Fruit fly (Drosophila melanogaster): ENCODE data around the gene Tbc1d15-17.

Gene Tbc1d15-17

DNA sequence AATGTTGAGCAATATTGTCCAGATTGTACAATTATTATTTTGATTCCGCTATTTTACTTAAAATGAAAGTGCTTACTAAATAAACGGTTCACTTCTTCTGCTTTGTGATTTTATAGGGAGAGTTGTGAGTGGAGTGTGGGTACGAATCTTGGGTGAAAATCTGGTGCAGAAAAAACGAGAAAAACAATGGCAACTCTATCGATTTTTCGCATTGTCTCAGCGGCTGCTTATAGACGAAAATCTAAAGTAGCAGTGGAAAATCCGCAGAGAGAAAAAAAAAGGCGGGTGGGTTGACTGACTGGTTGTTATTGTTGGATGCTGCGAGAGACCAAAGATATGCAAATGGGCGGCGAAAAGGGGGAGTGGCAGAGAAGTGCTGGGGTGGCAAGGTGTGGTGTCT lies 36.1 kb downstream of the Tbc1d15-17 start:
- TF ChIP-seq CG12605 (GFP tag; IDR thresholded peaks at IDR 0.05), result no peak
- no peak for TF ChIP-seq CG34367 (tag; optimal IDR thresholded peaks at IDR 0.05)
- no peak for TF ChIP-seq Snoo (tag; optimal IDR thresholded peaks at IDR 0.05)
- no peak for TF ChIP-seq CG10348 (GFP tag; IDR thresholded peaks at IDR 0.05)
- TF ChIP-seq D1 (tag; optimal IDR thresholded peaks at IDR 0.05), result no peak
- no peak for TF ChIP-seq EcR (GFP tag; optimal IDR thresholded peaks at IDR 0.05)
- TF ChIP-seq Pif1B (GFP tag; optimal IDR thresholded peaks at IDR 0.05), result no peak
- TF ChIP-seq Pif1A (GFP tag; optimal IDR thresholded peaks at IDR 0.05), result no peak
- no peak for TF ChIP-seq Ets98B (GFP tag; IDR thresholded peaks at IDR 0.05)

DNA sequence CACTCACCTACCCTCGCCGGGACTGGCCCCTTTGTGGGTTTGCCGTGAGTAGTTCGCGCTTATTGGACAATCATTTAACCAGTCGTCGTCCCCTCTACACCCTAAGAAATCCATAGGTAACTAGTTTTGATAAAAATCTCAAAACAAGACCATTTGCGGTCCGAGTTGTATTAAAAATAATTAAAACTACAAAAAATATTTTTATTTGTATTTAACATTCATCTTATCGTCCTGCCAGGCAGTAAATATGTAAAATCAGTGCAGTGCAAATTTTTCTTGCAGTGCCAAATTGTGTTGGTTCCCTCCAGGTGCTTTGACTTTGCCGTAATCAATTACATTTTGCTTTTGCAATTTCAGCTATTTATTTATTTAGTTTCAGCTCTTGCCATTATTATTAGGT lies 36.8 kb downstream of the Tbc1d15-17 start:
- no peak for TF ChIP-seq D1 (tag; optimal IDR thresholded peaks at IDR 0.05)
- TF ChIP-seq CG32121 (GFP tag; IDR thresholded peaks at IDR 0.05), result peak; percentile 83
- TF ChIP-seq fd96Ca (GFP tag; IDR thresholded peaks at IDR 0.05), result peak; percentile 85
- peak; percentile 80 for TF ChIP-seq CG4496 (GFP tag; IDR thresholded peaks at IDR 0.05)
- TF ChIP-seq EcR (GFP tag; optimal IDR thresholded peaks at IDR 0.05), result no peak
- TF ChIP-seq CG17806 (tag; optimal IDR thresholded peaks at IDR 0.05), result no peak
- 0 out of 2 replicates have a peak, but pooled peaks have one; percentile 22 for TF ChIP-seq CG12605 (GFP tag; IDR thresholded peaks at IDR 0.05)
- no peak for TF ChIP-seq CG15710 (tag; optimal IDR thresholded peaks at IDR 0.05)
- TF ChIP-seq CG34367 (tag; optimal IDR thresholded peaks at IDR 0.05), result no peak
- TF ChIP-seq gl (tag; optimal IDR thresholded peaks at IDR 0.05), result no peak
- TF ChIP-seq Ets98B (GFP tag; IDR thresholded peaks at IDR 0.05), result peak; percentile 88
- no peak for TF ChIP-seq CG14655 (GFP tag; optimal IDR thresholded peaks at IDR 0.05)
- TF ChIP-seq Snoo (tag; optimal IDR thresholded peaks at IDR 0.05), result no peak
- TF ChIP-seq rn (GFP tag; IDR thresholded peaks at IDR 0.05), result peak; percentile 56; the same call in 1 of the 2 replicates
- no peak for TF ChIP-seq Pif1B (GFP tag; optimal IDR thresholded peaks at IDR 0.05)
- no peak for TF ChIP-seq CG13204 (GFP tag; optimal IDR thresholded peaks at IDR 0.05)
- TF ChIP-seq CG8159 (tag; optimal IDR thresholded peaks at IDR 0.05), result no peak
- TF ChIP-seq CG8301 (tag; optimal IDR thresholded peaks at IDR 0.05), result no peak

DNA sequence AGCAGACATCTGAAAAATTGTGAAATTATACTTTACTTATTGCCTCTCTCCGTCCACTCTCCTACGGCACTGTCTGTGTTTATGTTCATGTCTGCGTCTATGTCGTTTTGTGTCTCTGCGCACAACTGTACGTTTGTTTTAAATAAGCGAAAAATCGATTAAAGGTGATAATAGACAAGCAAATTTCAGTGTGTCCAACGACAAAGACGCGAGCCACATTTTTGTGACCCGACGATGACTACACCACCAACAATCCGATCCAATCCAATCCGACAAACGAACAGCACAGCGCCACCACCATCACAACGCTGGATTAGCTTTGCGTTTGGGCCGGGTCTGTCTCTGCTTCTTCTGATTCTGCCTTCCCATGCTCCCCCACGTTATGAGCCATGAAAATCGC lies 37.6 kb downstream of the Tbc1d15-17 start:
- TF ChIP-seq CG9948 (tag; optimal IDR thresholded peaks at IDR 0.05), result no peak
- TF ChIP-seq CG8159 (tag; optimal IDR thresholded peaks at IDR 0.05), result no peak
- no peak for TF ChIP-seq CG15710 (tag; optimal IDR thresholded peaks at IDR 0.05)
- no peak for TF ChIP-seq Pif1B (GFP tag; optimal IDR thresholded peaks at IDR 0.05)
- no peak for TF ChIP-seq Snoo (tag; optimal IDR thresholded peaks at IDR 0.05)
- no peak for TF ChIP-seq CG10348 (GFP tag; IDR thresholded peaks at IDR 0.05)
- no peak for TF ChIP-seq CG32121 (GFP tag; IDR thresholded peaks at IDR 0.05)
- no peak for TF ChIP-seq fd96Ca (GFP tag; IDR thresholded peaks at IDR 0.05)
- no peak for TF ChIP-seq Pif1A (GFP tag; optimal IDR thresholded peaks at IDR 0.05)
- TF ChIP-seq gl (tag; optimal IDR thresholded peaks at IDR 0.05), result no peak
- no peak for TF ChIP-seq rn (GFP tag; IDR thresholded peaks at IDR 0.05)
- no peak for TF ChIP-seq CG12605 (GFP tag; IDR thresholded peaks at IDR 0.05)
- TF ChIP-seq CG14655 (GFP tag; optimal IDR thresholded peaks at IDR 0.05), result no peak
- no peak for TF ChIP-seq Ets98B (GFP tag; IDR thresholded peaks at IDR 0.05)
- no peak for TF ChIP-seq CG17806 (tag; optimal IDR thresholded peaks at IDR 0.05)

DNA sequence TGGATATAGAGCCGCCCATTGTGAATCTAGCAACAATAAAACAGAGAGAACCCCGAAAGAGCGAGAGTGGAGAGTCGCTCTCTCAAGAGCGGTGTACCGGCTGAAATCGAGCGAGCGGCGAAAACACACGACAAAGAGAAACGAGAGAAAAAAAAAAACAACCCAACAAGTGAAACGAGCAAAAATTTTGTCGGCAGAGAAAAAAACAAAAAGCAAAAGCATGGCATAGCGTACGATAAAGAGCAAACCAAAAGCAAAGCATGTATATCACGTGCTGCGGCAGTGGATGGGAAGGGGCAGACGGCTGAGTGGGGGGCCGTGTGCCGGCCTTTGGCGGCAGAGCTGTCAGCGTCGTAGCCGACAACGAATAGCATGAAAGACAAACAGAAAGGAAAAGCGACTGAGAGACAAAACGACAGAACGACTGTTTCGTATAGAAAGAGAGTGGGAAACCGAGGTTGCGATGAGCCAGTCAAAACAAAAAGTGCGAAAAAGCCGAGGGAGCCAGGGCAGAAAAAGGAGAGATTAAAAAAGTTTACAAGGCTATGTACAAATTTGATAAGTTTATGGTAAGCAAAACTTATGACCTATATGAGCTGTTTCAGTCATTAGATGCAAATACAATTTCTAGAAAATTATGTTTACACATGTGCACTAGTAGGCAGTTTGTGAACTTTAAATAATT lies 39.8 kb downstream of the Tbc1d15-17 start:
- TF ChIP-seq Pif1A (GFP tag; optimal IDR thresholded peaks at IDR 0.05) (peak; percentile 80), CG8301 (tag; optimal IDR thresholded peaks at IDR 0.05) (peak; percentile 25), CG14655 (GFP tag; optimal IDR thresholded peaks at IDR 0.05) (peak; percentile 50), CG34367 (tag; optimal IDR thresholded peaks at IDR 0.05) (peak; percentile 58), CG12605 (GFP tag; IDR thresholded peaks at IDR 0.05) (peak; percentile 95), Ets98B (GFP tag; IDR thresholded peaks at IDR 0.05) (peak; percentile 88), CG17806 (tag; optimal IDR thresholded peaks at IDR 0.05) (peak; percentile 41), D1 (tag; optimal IDR thresholded peaks at IDR 0.05) (no peak), gl (tag; optimal IDR thresholded peaks at IDR 0.05) (peak; percentile 86), rn (GFP tag; IDR thresholded peaks at IDR 0.05) (peak; percentile 20; the same call in 1 of the 2 replicates), CG15710 (tag; optimal IDR thresholded peaks at IDR 0.05) (peak; percentile 61), CG9948 (tag; optimal IDR thresholded peaks at IDR 0.05) (no peak), Pif1B (GFP tag; optimal IDR thresholded peaks at IDR 0.05) (peak; percentile 76), Snoo (tag; optimal IDR thresholded peaks at IDR 0.05) (peak; percentile 55), CG13204 (GFP tag; optimal IDR thresholded peaks at IDR 0.05) (peak; percentile 90), CG10348 (GFP tag; IDR thresholded peaks at IDR 0.05) (no peak), CG32121 (GFP tag; IDR thresholded peaks at IDR 0.05) (peak; percentile 85; the same call in 1 of the 2 replicates), EcR (GFP tag; optimal IDR thresholded peaks at IDR 0.05) (peak; percentile 84), fd96Ca (GFP tag; IDR thresholded peaks at IDR 0.05) (peak; percentile 82), CG8159 (tag; optimal IDR thresholded peaks at IDR 0.05) (peak; percentile 54), CG4496 (GFP tag; IDR thresholded peaks at IDR 0.05) (peak; percentile 87; the same call in 2 of the 3 replicates)

DNA sequence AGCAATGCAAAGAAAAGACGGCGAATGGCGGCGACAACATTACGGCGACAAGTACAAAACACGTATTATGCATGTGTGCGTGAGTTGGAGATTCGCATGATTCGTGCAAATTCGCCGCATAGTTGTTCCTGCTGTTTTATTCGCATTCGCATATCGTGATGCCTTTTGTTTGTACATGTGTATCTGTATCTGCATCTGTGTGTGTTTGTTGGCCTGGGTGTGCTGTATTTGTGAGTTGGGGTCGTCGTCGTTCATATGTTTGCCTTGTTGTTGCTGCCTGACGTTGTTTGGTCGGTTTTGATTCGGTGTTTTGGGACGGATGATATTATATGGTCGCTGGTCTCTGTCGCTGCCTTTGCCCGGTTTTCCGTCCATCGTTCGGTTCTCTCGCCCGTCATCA lies 40.5 kb downstream of the Tbc1d15-17 start:
- no peak for TF ChIP-seq CG15710 (tag; optimal IDR thresholded peaks at IDR 0.05)
- peak; percentile 94 for TF ChIP-seq EcR (GFP tag; optimal IDR thresholded peaks at IDR 0.05)

DNA sequence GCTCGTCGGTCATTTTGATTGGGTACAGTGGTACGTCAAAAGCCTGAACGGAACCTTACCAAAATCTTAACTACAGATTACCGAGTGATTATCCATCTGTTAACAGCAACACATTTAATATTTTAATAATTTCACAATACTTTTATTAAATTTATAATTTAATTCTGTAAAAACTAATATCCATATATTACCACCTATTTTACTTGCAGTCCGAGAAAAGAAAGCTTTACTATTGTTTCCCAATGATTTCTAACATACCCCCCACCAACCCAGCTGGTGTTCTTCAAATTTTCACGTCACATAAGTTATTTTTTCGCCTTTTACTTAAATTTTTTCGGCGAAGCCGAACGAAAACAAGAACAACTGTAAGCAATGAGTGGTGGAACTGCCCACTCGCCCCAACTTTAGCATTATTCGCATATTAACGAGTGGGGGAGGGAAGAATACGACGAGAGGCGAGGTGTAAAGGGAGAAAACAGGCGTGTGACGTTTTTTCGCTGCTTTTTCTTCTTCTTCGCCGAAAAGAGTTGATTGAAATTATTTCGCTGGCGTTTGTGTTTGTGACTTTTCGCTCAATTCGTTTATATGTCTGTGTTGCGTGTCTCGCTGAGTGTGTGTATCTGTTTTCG lies 41.0 kb downstream of the Tbc1d15-17 start:
- TF ChIP-seq EcR (GFP tag; optimal IDR thresholded peaks at IDR 0.05) (no peak), CG8301 (tag; optimal IDR thresholded peaks at IDR 0.05) (peak; percentile 53), Snoo (tag; optimal IDR thresholded peaks at IDR 0.05) (peak; percentile 70), CG15710 (tag; optimal IDR thresholded peaks at IDR 0.05) (peak; percentile 55), CG10348 (GFP tag; IDR thresholded peaks at IDR 0.05) (no peak), CG9948 (tag; optimal IDR thresholded peaks at IDR 0.05) (peak; percentile 67), D1 (tag; optimal IDR thresholded peaks at IDR 0.05) (peak; percentile 24), Pif1A (GFP tag; optimal IDR thresholded peaks at IDR 0.05) (peak; percentile 55), CG4496 (GFP tag; IDR thresholded peaks at IDR 0.05) (peak; percentile 55), CG17806 (tag; optimal IDR thresholded peaks at IDR 0.05) (peak; percentile 46), CG32121 (GFP tag; IDR thresholded peaks at IDR 0.05) (0 out of 2 replicates have a peak, but pooled peaks have one; percentile 32), Ets98B (GFP tag; IDR thresholded peaks at IDR 0.05) (peak; percentile 56; the same call in 1 of the 2 replicates), rn (GFP tag; IDR thresholded peaks at IDR 0.05) (no peak), CG34367 (tag; optimal IDR thresholded peaks at IDR 0.05) (peak; percentile 40), Pif1B (GFP tag; optimal IDR thresholded peaks at IDR 0.05) (peak; percentile 77), CG14655 (GFP tag; optimal IDR thresholded peaks at IDR 0.05) (peak; percentile 80), gl (tag; optimal IDR thresholded peaks at IDR 0.05) (no peak), CG8159 (tag; optimal IDR thresholded peaks at IDR 0.05) (peak; percentile 77), CG13204 (GFP tag; optimal IDR thresholded peaks at IDR 0.05) (no peak), CG12605 (GFP tag; IDR thresholded peaks at IDR 0.05) (no peak), fd96Ca (GFP tag; IDR thresholded peaks at IDR 0.05) (peak; percentile 35; the same call in 1 of the 3 replicates)
